Worm (Caenorhabditis elegans) whole organism, mixed stage, embryonic: ENCODE measurements around the gene nep-12.

Experiments used
- M03D4.4 ChIP-seq: sonication (generic microtip); optimal IDR thresholded peaks from 2 replicates; lab custom pipeline; 2017; ENCODE audit warnings: mild to moderate bottlenecking, missing genetic modification characterization, missing compliant biosample characterization
- snpc-4 ChIP-seq: fragments of 150-350 bp; optimal IDR thresholded peaks from 2 replicates; lab custom pipeline; 2014; ENCODE audit warnings: missing biosample characterization, missing genetic modification characterization

- TF ChIP-seq M03D4.4 (tag; lab: Kevin White, UChicago), result no peak
- TF ChIP-seq snpc-4, result no peak
Measured at ce11 chrII:4739984-4740462, 44.3 kb downstream of the nep-12 start, which contains the start of gene eas-1.
